Fruit fly (Drosophila melanogaster): ENCODE measurements around the gene Rpt2.
A peak's percentile ranks its signal among the peaks of the same experiment; 100 is the strongest.

DNA sequence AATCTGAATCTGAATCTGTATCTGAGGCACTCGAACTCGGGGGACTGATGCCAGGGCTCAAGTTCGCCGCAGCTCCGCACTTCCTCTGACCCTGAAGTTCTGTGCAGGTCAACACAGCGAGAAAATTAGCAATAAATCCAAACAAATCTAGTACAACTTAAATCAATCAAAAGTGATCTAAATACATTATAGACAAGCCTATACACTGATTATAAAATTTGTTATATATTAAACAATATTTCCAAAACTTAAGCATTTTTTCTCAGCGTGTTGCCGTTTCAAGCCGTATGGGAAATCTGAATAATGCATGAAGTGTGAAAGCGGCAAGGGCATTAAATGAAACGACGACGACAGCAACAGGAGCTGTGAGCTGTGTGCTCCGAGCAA, 16.3 kb downstream of the Rpt2 start:
- no peak for TF ChIP-seq CG3163 (GFP tag; optimal IDR thresholded peaks at IDR 0.05)
- TF ChIP-seq Lpt (GFP tag; optimal IDR thresholded peaks at IDR 0.05), result no peak
- peak; percentile 9 for TF ChIP-seq az2 (GFP tag; optimal IDR thresholded peaks at IDR 0.05)
- no peak for TF ChIP-seq CG10959 (GFP tag; IDR thresholded peaks at IDR 0.05)
- TF ChIP-seq cato (GFP tag; optimal IDR thresholded peaks at IDR 0.05; ENCODE audit: borderline replicate concordance), result no peak

All from whole organism, embryonic.